Worm (Caenorhabditis elegans): ENCODE measurements around the gene T07A9.12.

T07A9.12 gene

ce11 chrIV:410420-410891 is at the start of gene T07A9.12:
Gene T07A9.12, plus strand, starts transcription at chrIV:410867.
- no peak for TF ChIP-seq hmg-4 (GFP tag; optimal IDR thresholded peaks at IDR 0.05)
- TF ChIP-seq B0310.2 (tag; optimal IDR thresholded peaks at IDR 0.05): no peak
- TF ChIP-seq ets-7 (tag; optimal IDR thresholded peaks at IDR 0.05): peak; percentile 12
- no peak for TF ChIP-seq tra-4 (tag; optimal IDR thresholded peaks at IDR 0.05)

- TF ChIP-seq hnd-1 (tag; optimal IDR thresholded peaks at IDR 0.05) (no peak), hmbx-1 (tag; optimal IDR thresholded peaks at IDR 0.05) (no peak), ama-1 (optimal IDR thresholded peaks at IDR 0.05) (no peak), aly-1 (tag; optimal IDR thresholded peaks at IDR 0.05) (no peak), tra-4 (tag; optimal IDR thresholded peaks at IDR 0.05) (no peak), hmg-4 (GFP tag; optimal IDR thresholded peaks at IDR 0.05) (no peak), tbx-11 (GFP tag; IDR thresholded peaks at IDR 0.05) (no peak), F13C5.2 (tag; optimal IDR thresholded peaks at IDR 0.05) (no peak), ets-7 (tag; optimal IDR thresholded peaks at IDR 0.05) (no peak), B0310.2 (tag; optimal IDR thresholded peaks at IDR 0.05) (no peak)
Measured at ce11 chrIV:364983-365382, 45.7 kb upstream of the T07A9.12 start.

DNA sequence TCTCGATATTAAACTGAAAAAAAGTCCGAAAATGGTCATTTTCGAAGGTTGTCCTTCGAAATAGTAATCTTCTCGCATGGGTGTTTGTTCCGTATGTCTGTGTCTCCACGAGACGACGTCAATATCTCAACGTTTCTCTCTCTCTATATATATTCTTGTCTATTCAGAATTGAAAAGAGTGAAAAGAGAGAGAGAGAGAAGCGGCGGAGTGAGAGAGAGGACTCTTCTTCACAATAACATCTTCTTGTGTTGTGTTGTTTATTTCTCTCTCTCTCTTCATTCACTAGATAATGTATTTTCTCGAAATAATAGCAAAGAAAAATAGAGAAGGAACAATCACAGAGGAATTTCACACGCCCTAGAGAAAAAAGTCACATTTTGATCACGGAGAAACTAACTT is 44.3 kb upstream of the T07A9.12 start:
- TF ChIP-seq tra-4 (tag; optimal IDR thresholded peaks at IDR 0.05): no peak
- TF ChIP-seq hmbx-1 (tag; optimal IDR thresholded peaks at IDR 0.05): no peak
- TF ChIP-seq F13C5.2 (tag; optimal IDR thresholded peaks at IDR 0.05): no peak

ce11 chrIV:372146-372789 is 38.4 kb upstream of the T07A9.12 start:
- peak; percentile 22 for TF ChIP-seq F13C5.2 (tag; optimal IDR thresholded peaks at IDR 0.05)
- TF ChIP-seq scrt-1 (GFP tag; IDR thresholded peaks at IDR 0.05): no peak
- no peak for TF ChIP-seq hnd-1 (tag; optimal IDR thresholded peaks at IDR 0.05)
- no peak for TF ChIP-seq sea-1 (GFP tag; conservative IDR thresholded peaks at IDR 0.05)
- no peak for TF ChIP-seq hmg-4 (GFP tag; optimal IDR thresholded peaks at IDR 0.05)
- TF ChIP-seq ceh-13 (GFP tag; optimal IDR thresholded peaks at IDR 0.05): no peak
- no peak for TF ChIP-seq ceh-36 (tag; optimal IDR thresholded peaks at IDR 0.05)
- TF ChIP-seq hmbx-1 (tag; optimal IDR thresholded peaks at IDR 0.05): no peak

DNA sequence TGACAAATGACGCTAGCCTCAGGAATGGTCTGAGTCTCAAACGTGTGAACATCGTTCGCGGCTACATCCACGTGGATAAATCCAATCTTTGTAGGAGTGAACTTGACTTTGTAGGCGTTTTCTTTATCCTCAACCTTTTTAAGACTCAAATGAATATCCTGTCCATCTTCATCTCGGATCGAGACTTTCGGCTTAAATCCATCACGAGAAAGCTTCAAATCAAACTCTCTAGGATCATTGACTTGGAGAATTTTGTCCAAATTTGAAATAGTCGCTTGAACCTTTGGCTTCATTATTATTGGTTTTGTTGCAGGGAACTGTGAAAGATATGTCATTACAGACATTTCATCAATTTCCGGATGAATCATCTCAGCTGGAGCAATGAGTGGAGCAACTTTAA is 36.7 kb upstream of the T07A9.12 start:
- TF ChIP-seq hmg-4 (GFP tag; optimal IDR thresholded peaks at IDR 0.05) (no peak), tbx-11 (GFP tag; IDR thresholded peaks at IDR 0.05) (no peak), scrt-1 (GFP tag; IDR thresholded peaks at IDR 0.05) (no peak), sea-1 (GFP tag; conservative IDR thresholded peaks at IDR 0.05) (no peak), ceh-13 (GFP tag; optimal IDR thresholded peaks at IDR 0.05) (no peak), tra-4 (tag; optimal IDR thresholded peaks at IDR 0.05) (no peak), hnd-1 (tag; optimal IDR thresholded peaks at IDR 0.05) (no peak), F13C5.2 (tag; optimal IDR thresholded peaks at IDR 0.05) (no peak), ama-1 (optimal IDR thresholded peaks at IDR 0.05) (no peak)

ce11 chrIV:375915-376314 is 34.8 kb upstream of the T07A9.12 start, which contains the start of gene fln-1:
Gene fln-1, minus strand, starts transcription at chrIV:376015.
- TF ChIP-seq hmbx-1 (tag; optimal IDR thresholded peaks at IDR 0.05) (no peak), aly-1 (tag; optimal IDR thresholded peaks at IDR 0.05) (no peak), scrt-1 (GFP tag; IDR thresholded peaks at IDR 0.05) (no peak), pes-1 (GFP tag; IDR thresholded peaks at IDR 0.05) (no peak), tbx-11 (GFP tag; IDR thresholded peaks at IDR 0.05) (no peak), ceh-36 (tag; optimal IDR thresholded peaks at IDR 0.05) (no peak), hmg-4 (GFP tag; optimal IDR thresholded peaks at IDR 0.05) (no peak), flt-1 (GFP tag; IDR thresholded peaks at IDR 0.05) (no peak), tra-4 (tag; optimal IDR thresholded peaks at IDR 0.05) (no peak), sea-1 (GFP tag; conservative IDR thresholded peaks at IDR 0.05) (no peak), ets-7 (tag; optimal IDR thresholded peaks at IDR 0.05) (no peak), B0310.2 (tag; optimal IDR thresholded peaks at IDR 0.05) (no peak), hnd-1 (tag; optimal IDR thresholded peaks at IDR 0.05) (no peak), ceh-13 (GFP tag; optimal IDR thresholded peaks at IDR 0.05) (no peak), ama-1 (optimal IDR thresholded peaks at IDR 0.05) (no peak), tbx-37 (GFP tag; conservative IDR thresholded peaks at IDR 0.05) (no peak)

- TF ChIP-seq tra-4 (tag; optimal IDR thresholded peaks at IDR 0.05) (no peak), F13C5.2 (tag; optimal IDR thresholded peaks at IDR 0.05) (no peak), sea-1 (GFP tag; conservative IDR thresholded peaks at IDR 0.05) (no peak), B0310.2 (tag; optimal IDR thresholded peaks at IDR 0.05) (no peak), aly-1 (tag; optimal IDR thresholded peaks at IDR 0.05) (no peak), pes-1 (GFP tag; IDR thresholded peaks at IDR 0.05) (no peak), tbx-37 (GFP tag; conservative IDR thresholded peaks at IDR 0.05) (no peak), hmg-4 (GFP tag; optimal IDR thresholded peaks at IDR 0.05) (no peak), ama-1 (optimal IDR thresholded peaks at IDR 0.05) (no peak), flt-1 (GFP tag; IDR thresholded peaks at IDR 0.05) (no peak), tbx-11 (GFP tag; IDR thresholded peaks at IDR 0.05) (no peak), ceh-13 (GFP tag; optimal IDR thresholded peaks at IDR 0.05) (no peak), scrt-1 (GFP tag; IDR thresholded peaks at IDR 0.05) (no peak), hnd-1 (tag; optimal IDR thresholded peaks at IDR 0.05) (no peak), hmbx-1 (tag; optimal IDR thresholded peaks at IDR 0.05) (no peak), ets-7 (tag; optimal IDR thresholded peaks at IDR 0.05) (no peak), ceh-36 (tag; optimal IDR thresholded peaks at IDR 0.05) (no peak)
Measured at ce11 chrIV:377791-378190, 32.9 kb upstream of the T07A9.12 start.

ce11 chrIV:378367-378766 is 32.3 kb upstream of the T07A9.12 start:
- no peak for TF ChIP-seq tbx-37 (GFP tag; conservative IDR thresholded peaks at IDR 0.05)

Measured in whole organism, early embryonic.